Worm (Caenorhabditis elegans) whole organism, L2 larva: ENCODE data around the gene C18G1.1.
A peak's percentile ranks its signal among the peaks of the same experiment; 100 is the strongest.

ENCODE experiments used
- C34F6.9 ChIP-seq: fragments of 150-350 bp; optimal IDR thresholded peaks from 2 replicates; lab custom pipeline; 2014; ENCODE audit warnings: missing biosample characterization, missing genetic modification characterization
- F13H6.1 ChIP-seq: sonication (generic microtip); optimal IDR thresholded peaks from 2 replicates; lab custom pipeline; 2016; ENCODE audit warnings: missing genetic modification characterization, missing compliant biosample characterization
- R02D3.7 ChIP-seq: fragments of 150-350 bp; optimal IDR thresholded peaks from 2 replicates; lab custom pipeline; 2014; ENCODE audit warnings: missing biosample characterization, missing genetic modification characterization
- Y55F3AM.14 ChIP-seq: fragments of 200-800 bp; sonication (Bioruptor generic); optimal IDR thresholded peaks from 2 replicates; lab custom pipeline; 2018; ENCODE audit warnings: mild to moderate bottlenecking, missing genetic modification characterization, missing compliant biosample characterization
- ZK546.5 ChIP-seq: sonication (generic microtip); optimal IDR thresholded peaks from 2 replicates; lab custom pipeline; 2017; ENCODE audit warnings: missing biosample characterization, missing genetic modification characterization
- alr-1 ChIP-seq: fragments of 150-350 bp; optimal IDR thresholded peaks from 2 replicates; lab custom pipeline; 2014; ENCODE audit warnings: missing biosample characterization, missing genetic modification characterization
- aly-2 ChIP-seq: fragments of 150-350 bp; optimal IDR thresholded peaks from 2 replicates; lab custom pipeline; 2014; ENCODE audit warnings: missing biosample characterization, missing genetic modification characterization
- ama-1 ChIP-seq: fragments of 150-350 bp; optimal IDR thresholded peaks from 2 replicates; lab custom pipeline; 2018; ENCODE audit warnings: inconsistent platforms
- blmp-1 ChIP-seq: sonication (generic microtip); optimal IDR thresholded peaks from 2 replicates; lab custom pipeline; 2017; ENCODE audit warnings: missing genetic modification characterization, mild to moderate bottlenecking, missing compliant biosample characterization, antibody characterized with exemption, moderate library complexity; ENCODE audit not compliant: insufficient read depth
- ceh-16 ChIP-seq: fragments of 150-350 bp; optimal IDR thresholded peaks from 2 replicates; lab custom pipeline; 2014; ENCODE audit warnings: missing biosample characterization, missing genetic modification characterization
- ceh-82 ChIP-seq: fragments of 150-350 bp; optimal IDR thresholded peaks from 2 replicates; lab custom pipeline; 2014; ENCODE audit warnings: missing biosample characterization, missing genetic modification characterization
- crh-2 ChIP-seq: sonication (generic microtip); optimal IDR thresholded peaks from 2 replicates; lab custom pipeline; 2017; ENCODE audit warnings: missing biosample characterization, missing genetic modification characterization
- dmd-4 ChIP-seq: sonication (generic microtip); optimal IDR thresholded peaks from 2 replicates; lab custom pipeline; 2017; ENCODE audit warnings: missing biosample characterization, missing genetic modification characterization
- egl-27 ChIP-seq: sonication (generic microtip); optimal IDR thresholded peaks from 3 replicates; lab custom pipeline; 2017; ENCODE audit warnings: missing biosample characterization, missing genetic modification reagents, missing genetic modification characterization
- elt-1 ChIP-seq: fragments of 150-350 bp; optimal IDR thresholded peaks from 2 replicates; lab custom pipeline; 2014; ENCODE audit warnings: missing biosample characterization, missing genetic modification characterization
- elt-3 ChIP-seq: sonication (generic microtip); optimal IDR thresholded peaks from 2 replicates; lab custom pipeline; 2017; ENCODE audit warnings: missing biosample characterization, missing genetic modification characterization
- gmeb-1 ChIP-seq: fragments of 150-350 bp; optimal IDR thresholded peaks from 2 replicates; lab custom pipeline; 2014; ENCODE audit warnings: missing biosample characterization, missing genetic modification characterization
- lin-11 ChIP-seq: fragments of 150-350 bp; sonication (generic microtip); optimal IDR thresholded peaks from 2 replicates; lab custom pipeline; 2014; ENCODE audit warnings: missing biosample characterization, missing genetic modification characterization, inconsistent platforms, mixed read lengths
- lin-13 ChIP-seq: fragments of 150-350 bp; optimal IDR thresholded peaks from 2 replicates; lab custom pipeline; 2014; ENCODE audit warnings: missing biosample characterization, missing genetic modification reagents, missing genetic modification characterization
- lin-39 ChIP-seq: fragments of 150-350 bp; optimal IDR thresholded peaks from 2 replicates; lab custom pipeline; 2014; ENCODE audit warnings: missing biosample characterization, missing genetic modification reagents, missing genetic modification characterization
- lsy-2 ChIP-seq, 2 experiments: fragments of 150-350 bp in 1 of 2; sonication (generic microtip) in 1 of 2; optimal IDR thresholded peaks; 2 replicates each; lab custom pipeline; 2014 to 2017; ENCODE audit warnings: missing biosample characterization in 2 of 2, missing genetic modification characterization in 2 of 2
- mab-5 ChIP-seq: fragments of 150-350 bp; optimal IDR thresholded peaks from 2 replicates; lab custom pipeline; 2014; ENCODE audit warnings: missing biosample characterization, missing genetic modification characterization
- mbf-1 ChIP-seq: sonication (generic microtip); optimal IDR thresholded peaks from 2 replicates; lab custom pipeline; 2017; ENCODE audit warnings: missing biosample characterization, missing genetic modification characterization
- nhr-10 ChIP-seq: sonication (generic microtip); optimal IDR thresholded peaks from 2 replicates; lab custom pipeline; 2017; ENCODE audit warnings: missing biosample characterization, missing genetic modification characterization
- nhr-11 ChIP-seq: fragments of 150-350 bp; optimal IDR thresholded peaks from 2 replicates; lab custom pipeline; 2014; ENCODE audit warnings: missing biosample characterization, missing genetic modification characterization
- nhr-12 ChIP-seq: fragments of 150-350 bp; optimal IDR thresholded peaks from 2 replicates; lab custom pipeline; 2014; ENCODE audit warnings: missing biosample characterization, missing genetic modification characterization
- nhr-129 ChIP-seq: fragments of 150-350 bp; optimal IDR thresholded peaks from 2 replicates; lab custom pipeline; 2014; ENCODE audit warnings: missing biosample characterization, missing genetic modification characterization
- nhr-21 ChIP-seq: fragments of 150-350 bp; optimal IDR thresholded peaks from 2 replicates; lab custom pipeline; 2014; ENCODE audit warnings: missing biosample characterization, missing genetic modification characterization
- nhr-23 ChIP-seq: fragments of 150-350 bp; optimal IDR thresholded peaks from 2 replicates; lab custom pipeline; 2014; ENCODE audit warnings: missing biosample characterization, missing genetic modification reagents, missing genetic modification characterization
- nhr-237 ChIP-seq: fragments of 150-350 bp; optimal IDR thresholded peaks from 2 replicates; lab custom pipeline; 2014; ENCODE audit warnings: missing biosample characterization, missing genetic modification characterization
- peb-1 ChIP-seq: fragments of 150-350 bp; optimal IDR thresholded peaks from 2 replicates; lab custom pipeline; 2014; ENCODE audit warnings: missing biosample characterization, missing genetic modification characterization
- skn-1 ChIP-seq: sonication (generic microtip); optimal IDR thresholded peaks from 2 replicates; lab custom pipeline; 2017; ENCODE audit warnings: missing biosample characterization, missing genetic modification characterization
- snpc-4 ChIP-seq: fragments of 150-350 bp; optimal IDR thresholded peaks from 2 replicates; lab custom pipeline; 2014; ENCODE audit warnings: missing biosample characterization, missing genetic modification characterization
- unc-39 ChIP-seq: fragments of 150-350 bp; optimal IDR thresholded peaks from 2 replicates; lab custom pipeline; 2014; ENCODE audit warnings: missing biosample characterization, missing genetic modification characterization
- unc-55 ChIP-seq: fragments of 150-350 bp; sonication (generic microtip); optimal IDR thresholded peaks from 3 replicates; lab custom pipeline; 2014; ENCODE audit warnings: missing biosample characterization, missing genetic modification reagents, missing genetic modification characterization
- unc-62 ChIP-seq: fragments of 150-350 bp; optimal IDR thresholded peaks from 2 replicates; lab custom pipeline; 2014; ENCODE audit warnings: missing biosample characterization, missing genetic modification reagents, missing genetic modification characterization
- zag-1 ChIP-seq: fragments of 150-350 bp; optimal IDR thresholded peaks from 2 replicates; lab custom pipeline; 2014; ENCODE audit warnings: missing biosample characterization, missing genetic modification characterization
- ztf-1 ChIP-seq: fragments of 200-800 bp; sonication (Bioruptor generic); conservative IDR thresholded peaks from 2 replicates; pipeline ENCODE4 v1.3.6; 2022; ENCODE audit warnings: missing genetic modification characterization, missing compliant biosample characterization
- ztf-11 ChIP-seq: sonication (generic microtip); optimal IDR thresholded peaks from 2 replicates; lab custom pipeline; 2017; ENCODE audit warnings: missing biosample characterization, missing genetic modification characterization
- ztf-4 ChIP-seq: fragments of 150-350 bp; optimal IDR thresholded peaks from 2 replicates; lab custom pipeline; 2014; ENCODE audit warnings: missing biosample characterization, missing genetic modification characterization

The C18G1.1 gene

DNA sequence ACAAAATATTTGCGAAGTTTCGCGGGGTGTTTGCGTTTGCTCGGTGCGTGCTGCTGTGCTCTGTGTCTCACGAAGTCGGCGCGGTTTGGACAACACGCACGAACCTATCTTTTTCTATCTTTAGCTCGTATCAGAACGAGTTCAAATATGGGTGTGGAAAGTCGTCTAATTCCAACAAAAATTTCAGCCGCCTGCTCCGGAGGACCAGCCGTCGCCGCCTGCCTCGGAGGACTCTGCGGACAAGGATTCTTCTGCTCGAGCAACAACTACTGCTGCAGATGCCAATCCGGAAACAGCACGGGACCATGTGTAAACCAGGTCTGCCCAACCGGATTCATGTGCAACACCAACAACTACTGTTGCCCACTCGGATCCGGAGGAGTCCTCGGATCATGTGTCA is 24.2 kb downstream of the C18G1.1 start:
- TF ChIP-seq Y55F3AM.14 (GFP tag; lab: Kevin White, UChicago) (no peak), unc-39 (tag; lab: Kevin White, UChicago) (no peak), nhr-10 (tag; lab: Kevin White, UChicago) (no peak), nhr-12 (tag; lab: Kevin White, UChicago) (no peak), snpc-4 (tag; lab: Kevin White, UChicago) (no peak), nhr-11 (tag; lab: Kevin White, UChicago) (no peak), lin-39 (tag; lab: Kevin White, UChicago) (no peak), R02D3.7 (no peak), ztf-11 (tag; lab: Kevin White, UChicago) (no peak), nhr-129 (tag; lab: Kevin White, UChicago) (no peak), peb-1 (no peak), mbf-1 (tag; lab: Kevin White, UChicago) (no peak), elt-1 (tag; lab: Kevin White, UChicago) (no peak)
- TF ChIP-seq, all 48 proteins: peak for 0

DNA sequence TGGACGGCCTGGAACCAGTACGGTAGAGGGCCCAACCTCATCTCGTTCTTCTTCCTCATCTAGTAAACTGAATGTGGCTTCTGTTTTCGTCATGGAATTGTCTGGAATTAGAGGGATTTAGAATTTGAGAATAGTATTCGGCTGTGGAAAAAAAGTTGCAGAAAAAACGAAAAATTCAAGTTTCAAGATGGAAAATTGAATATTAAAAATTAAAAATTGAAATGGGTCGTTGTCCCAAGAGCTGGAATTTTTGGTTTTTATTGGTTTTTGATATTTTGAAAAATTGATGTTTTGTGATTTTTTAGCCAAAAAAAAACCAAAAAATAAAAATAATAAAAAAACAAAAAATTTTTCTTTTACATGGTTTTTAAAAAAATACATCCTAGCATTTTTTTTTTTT is 28.1 kb downstream of the C18G1.1 start, which contains the start of gene R02F11.3:
TSS of gene R02F11.3 (minus strand) at position 101 of the 400 bp plus-strand sequence.
- TF ChIP-seq egl-27 (tag; lab: Kevin White, UChicago) (no peak), ZK546.5 (tag; lab: Kevin White, UChicago) (no peak), unc-62 (GFP tag; lab: Kevin White, UChicago) (no peak), aly-2 (tag; lab: Kevin White, UChicago) (no peak), zag-1 (tag; lab: Kevin White, UChicago) (no peak), C34F6.9 (no peak), nhr-21 (no peak), snpc-4 (tag; lab: Kevin White, UChicago) (no peak), F13H6.1 (tag; lab: Kevin White, UChicago) (no peak), unc-39 (tag; lab: Kevin White, UChicago) (no peak), alr-1 (tag; lab: Kevin White, UChicago) (no peak), gmeb-1 (tag; lab: Kevin White, UChicago) (no peak), lin-11 (tag; lab: Kevin White, UChicago) (no peak), nhr-11 (tag; lab: Kevin White, UChicago) (no peak), ztf-11 (tag; lab: Kevin White, UChicago) (no peak), ceh-16 (no peak), ztf-4 (tag; lab: Kevin White, UChicago) (no peak), blmp-1 (tag; lab: Kevin White, UChicago) (no peak)
- TF ChIP-seq, all 48 proteins: peak for 0

DNA sequence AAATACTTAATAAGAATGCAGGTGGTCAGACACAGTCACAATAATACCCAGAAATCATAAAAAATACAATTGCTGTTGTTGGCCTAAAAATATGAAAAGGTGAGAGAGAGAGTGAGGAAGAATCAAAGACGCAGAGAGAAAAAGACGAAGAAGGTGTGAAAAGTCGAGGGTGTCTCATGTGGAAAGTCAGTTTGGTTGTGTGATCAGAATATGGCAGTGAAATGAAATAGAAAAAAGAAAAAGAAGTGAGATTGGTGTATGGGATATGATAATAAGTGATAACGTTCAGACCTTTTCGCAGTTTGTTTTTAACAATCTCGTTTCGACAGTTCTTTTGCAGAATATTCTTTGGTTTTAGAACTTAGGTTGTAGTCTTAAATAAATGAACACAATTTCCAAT is 29.1 kb downstream of the C18G1.1 start:
- TF ChIP-seq ztf-4 (tag; lab: Kevin White, UChicago) (peak; percentile 22), blmp-1 (tag; lab: Kevin White, UChicago) (peak; percentile 1), ceh-82 (tag; lab: Kevin White, UChicago) (no peak), dmd-4 (tag; lab: Kevin White, UChicago) (no peak), nhr-237 (no peak), C34F6.9 (no peak), ztf-1 (GFP tag; lab: Robert Waterston, UW) (no peak)

DNA sequence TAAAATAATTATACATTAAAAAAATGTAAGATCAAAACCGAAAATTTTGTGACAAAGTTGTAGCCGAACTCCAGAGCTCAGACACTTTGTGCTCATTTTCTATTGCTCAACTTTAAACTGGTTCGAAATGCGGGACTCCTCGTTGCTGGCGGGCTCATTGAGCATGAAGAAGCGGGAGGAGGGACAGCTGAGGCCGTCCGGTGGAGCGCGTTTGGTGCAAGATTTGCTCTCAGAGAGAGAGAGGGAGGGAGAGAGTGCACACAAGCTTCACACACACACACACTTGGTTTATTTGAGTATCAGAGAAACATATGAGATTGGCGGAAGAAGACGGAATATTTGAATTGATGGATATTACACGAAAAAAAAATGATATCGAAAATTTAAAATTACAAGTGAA is 32.9 kb downstream of the C18G1.1 start:
- TF ChIP-seq nhr-129 (tag; lab: Kevin White, UChicago) (peak; percentile 67), C34F6.9 (peak; percentile 76), blmp-1 (tag; lab: Kevin White, UChicago) (no peak), nhr-10 (tag; lab: Kevin White, UChicago) (no peak), zag-1 (tag; lab: Kevin White, UChicago) (peak; percentile 59), mab-5 (tag; lab: Kevin White, UChicago) (no peak), ztf-4 (tag; lab: Kevin White, UChicago) (no peak), nhr-23 (tag; lab: Kevin White, UChicago) (no peak), elt-3 (no peak), ceh-82 (tag; lab: Kevin White, UChicago) (no peak), lin-13 (GFP tag; lab: Kevin White, UChicago) (peak; percentile 48), Y55F3AM.14 (GFP tag; lab: Kevin White, UChicago) (peak; percentile 31), lsy-2 (tag; optimal IDR thresholded peaks at IDR 0.05; lab: Kevin White, UChicago) (peak in 1 of 2 experiments; percentile 55), ztf-11 (tag; lab: Kevin White, UChicago) (no peak), lin-11 (tag; lab: Kevin White, UChicago) (peak; percentile 41), lin-39 (tag; lab: Kevin White, UChicago) (no peak), F13H6.1 (tag; lab: Kevin White, UChicago) (peak; percentile 49), unc-55 (peak; percentile 81), crh-2 (peak; percentile 8), ztf-1 (GFP tag; lab: Robert Waterston, UW) (no peak), ceh-16 (no peak), snpc-4 (tag; lab: Kevin White, UChicago) (no peak), skn-1 (tag; lab: Kevin White, UChicago) (no peak), ama-1 (no peak)
